Fruit fly (Drosophila melanogaster): ENCODE results near the gene CG11885.

Gene CG11885

dm6 chr2L:414593-415399 is 6.5 kb downstream of the CG11885 start, which contains the start of the genes AP-2alpha and ebi (continued):
- TF ChIP-seq CG12299 (tag; optimal IDR thresholded peaks at IDR 0.05) (peak; percentile 71), CG8765 (GFP tag; IDR thresholded peaks at IDR 0.05) (peak; percentile 82), Sin3A (optimal IDR thresholded peaks at IDR 0.05) (peak; percentile 100), B-H1 (GFP tag; IDR thresholded peaks at IDR 0.05) (peak; percentile 70; the same call in 2 of the 3 replicates), Dek (tag; optimal IDR thresholded peaks at IDR 0.05) (peak; percentile 83), bab2 (GFP tag; optimal IDR thresholded peaks at IDR 0.05) (peak; percentile 94), CG14014 (GFP tag; IDR thresholded peaks at IDR 0.05) (peak; percentile 86), CG10431 (GFP tag; optimal IDR thresholded peaks at IDR 0.05) (peak; percentile 70), sug (tag; optimal IDR thresholded peaks at IDR 0.05) (peak; percentile 88), Usf (GFP tag; optimal IDR thresholded peaks at IDR 0.05) (peak; percentile 77), bigmax (GFP tag; optimal IDR thresholded peaks at IDR 0.05) (no peak), CG2116 (GFP tag; optimal IDR thresholded peaks at IDR 0.05) (peak; percentile 83), Max (GFP tag; optimal IDR thresholded peaks at IDR 0.05) (peak; percentile 79), ash1 (GFP tag; optimal IDR thresholded peaks at IDR 0.05) (no peak), Bdp1 (GFP tag; optimal IDR thresholded peaks at IDR 0.05) (peak; percentile 83), crc (GFP tag; optimal IDR thresholded peaks at IDR 0.05) (peak; percentile 61), CG18599 (GFP tag; optimal IDR thresholded peaks at IDR 0.05) (peak; percentile 84), CG2120 (GFP tag; optimal IDR thresholded peaks at IDR 0.05) (peak; percentile 96), Ets97D (GFP tag; optimal IDR thresholded peaks at IDR 0.05) (peak; percentile 92), CG17361 (GFP tag; IDR thresholded peaks at IDR 0.05) (peak; percentile 92), Dip2 (GFP tag; IDR thresholded peaks at IDR 0.05) (0 out of 2 replicates have a peak, but pooled peaks have one; percentile 45), CG8388 (GFP tag; optimal IDR thresholded peaks at IDR 0.05) (peak; percentile 68), Antp (GFP tag; optimal IDR thresholded peaks at IDR 0.05) (peak; percentile 95), Gug (GFP tag; IDR thresholded peaks at IDR 0.05) (peak; percentile 92), CG18619 (GFP tag; optimal IDR thresholded peaks at IDR 0.05) (peak; percentile 87), CG30403 (GFP tag; optimal IDR thresholded peaks at IDR 0.05) (peak; percentile 94), CG3407 (GFP tag; optimal IDR thresholded peaks at IDR 0.05) (peak; percentile 71), lbe (GFP tag; optimal IDR thresholded peaks at IDR 0.05) (peak; percentile 52), btn (GFP tag; optimal IDR thresholded peaks at IDR 0.05) (peak; percentile 80), klu (GFP tag; IDR thresholded peaks at IDR 0.05) (peak; percentile 89), otp (GFP tag; IDR thresholded peaks at IDR 0.05) (peak; percentile 78), grau (tag; optimal IDR thresholded peaks at IDR 0.05) (peak; percentile 87), NfI (GFP tag; optimal IDR thresholded peaks at IDR 0.05) (peak; percentile 83), tin (GFP tag; optimal IDR thresholded peaks at IDR 0.05) (peak; percentile 89), CG12659 (GFP tag; optimal IDR thresholded peaks at IDR 0.05) (peak; percentile 95), gsb (GFP tag; IDR thresholded peaks at IDR 0.05) (no peak), CG10543 (GFP tag; optimal IDR thresholded peaks at IDR 0.05) (peak; percentile 90), CG14965 (GFP tag; optimal IDR thresholded peaks at IDR 0.05; ENCODE audit: borderline replicate concordance) (peak; percentile 91), usp (GFP tag; optimal IDR thresholded peaks at IDR 0.05) (no peak), schlank (tag; optimal IDR thresholded peaks at IDR 0.05) (peak; percentile 67), jumu (GFP tag; optimal IDR thresholded peaks at IDR 0.05) (peak; percentile 95), Sox102F (GFP tag; optimal IDR thresholded peaks at IDR 0.05) (no peak), abd-A (tag; optimal IDR thresholded peaks at IDR 0.05) (no peak), amos (GFP tag; IDR thresholded peaks at IDR 0.05; ENCODE audit: partially characterized antibody) (peak; percentile 32; the same call in 1 of the 2 replicates), ara (GFP tag; IDR thresholded peaks at IDR 0.05) (peak; percentile 80), crp (GFP tag; optimal IDR thresholded peaks at IDR 0.05) (peak in 1 of 2 experiments; percentile 52), lab (GFP tag; optimal IDR thresholded peaks at IDR 0.05) (peak; percentile 83), fd3F (GFP tag; optimal IDR thresholded peaks at IDR 0.05) (peak; percentile 74), ro (GFP tag; IDR thresholded peaks at IDR 0.05) (peak; percentile 56; the same call in 1 of the 2 replicates)

Measured in whole organism, embryonic.